Worm (Caenorhabditis elegans) whole organism, L3 larva: Measurements from ENCODE around the gene aipr-1.

Experiments
- ama-1 ChIP-seq: fragments of 150-350 bp; optimal IDR thresholded peaks from 2 replicates; lab custom pipeline; 2018
- ceh-16 ChIP-seq: sonication (generic microtip); optimal IDR thresholded peaks from 2 replicates; lab custom pipeline; 2017; ENCODE audit warnings: missing biosample characterization, missing genetic modification characterization
- ceh-82 ChIP-seq: fragments of 150-350 bp; optimal IDR thresholded peaks from 2 replicates; lab custom pipeline; 2014; ENCODE audit warnings: missing biosample characterization, missing genetic modification characterization
- daf-12 ChIP-seq: fragments of 150-350 bp; optimal IDR thresholded peaks from 2 replicates; lab custom pipeline; 2014; ENCODE audit warnings: missing biosample characterization, missing genetic modification reagents, missing genetic modification characterization
- elt-3 ChIP-seq, 3 experiments: fragments of 150-350 bp in 1 of 3; sonication (generic microtip) in 2 of 3; optimal IDR thresholded peaks; 2 replicates in 2 of 3; 4 replicates in 1 of 3; lab custom pipeline; 2014 to 2017; ENCODE audit warnings: missing biosample characterization in 3 of 3, missing genetic modification characterization in 3 of 3
- fos-1 ChIP-seq: fragments of 150-350 bp; optimal IDR thresholded peaks from 2 replicates; lab custom pipeline; 2014; ENCODE audit warnings: missing biosample characterization, missing genetic modification characterization
- jun-1 ChIP-seq: fragments of 150-350 bp; optimal IDR thresholded peaks from 2 replicates; lab custom pipeline; 2014; ENCODE audit warnings: missing biosample characterization, missing genetic modification reagents, missing genetic modification characterization
- nfya-1 ChIP-seq: sonication (generic microtip); optimal IDR thresholded peaks from 2 replicates; lab custom pipeline; 2017; ENCODE audit warnings: missing genetic modification characterization, mild to moderate bottlenecking, missing compliant biosample characterization, antibody characterized with exemption, moderate library complexity; ENCODE audit not compliant: insufficient read depth
- nhr-11 ChIP-seq: fragments of 150-350 bp; optimal IDR thresholded peaks from 2 replicates; lab custom pipeline; 2014; ENCODE audit warnings: missing biosample characterization, missing genetic modification characterization
- nhr-237 ChIP-seq: fragments of 150-350 bp; optimal IDR thresholded peaks from 2 replicates; lab custom pipeline; 2014; ENCODE audit warnings: missing biosample characterization, missing genetic modification characterization
- skn-1 ChIP-seq: fragments of 150-350 bp; optimal IDR thresholded peaks from 2 replicates; lab custom pipeline; 2014; ENCODE audit warnings: missing biosample characterization, missing genetic modification characterization
- snpc-4 ChIP-seq: fragments of 150-350 bp; optimal IDR thresholded peaks from 2 replicates; lab custom pipeline; 2014; ENCODE audit warnings: missing biosample characterization, missing genetic modification characterization
- zag-1 ChIP-seq: fragments of 150-350 bp; optimal IDR thresholded peaks from 2 replicates; lab custom pipeline; 2014; ENCODE audit warnings: missing biosample characterization, missing genetic modification characterization

DNA sequence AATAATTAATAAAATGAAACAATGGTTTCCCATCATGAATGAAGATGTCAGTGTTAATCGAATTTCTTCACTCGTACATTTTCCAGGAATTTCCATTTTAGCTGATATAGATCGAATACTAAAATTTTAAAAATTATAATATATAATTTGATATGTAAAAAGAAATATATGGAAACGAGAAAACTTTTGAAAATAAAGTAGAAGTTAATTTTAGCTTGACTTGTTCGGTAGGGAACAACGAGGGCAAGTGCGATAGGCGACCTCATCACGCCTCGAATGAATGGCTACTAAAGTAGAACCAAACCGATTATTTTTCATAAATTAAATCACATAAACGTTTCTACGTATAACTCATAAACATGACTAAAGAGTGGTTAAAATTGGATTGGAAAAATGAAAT lies 15.7 kb downstream of the aipr-1 start, which contains the start of gene sra-31:
- TF ChIP-seq ceh-82, result no peak
- TF ChIP-seq daf-12, result no peak
- TF ChIP-seq skn-1, result no peak
- TF ChIP-seq snpc-4 (tag; lab: Kevin White, UChicago), result no peak
- TF ChIP-seq nhr-237, result no peak
- no peak for TF ChIP-seq elt-3 (tag; optimal IDR thresholded peaks at IDR 0.05; lab: Kevin White, UChicago)
- no peak for TF ChIP-seq fos-1 (tag; lab: Kevin White, UChicago)
- no peak for TF ChIP-seq jun-1 (tag; lab: Kevin White, UChicago)
- TF ChIP-seq ama-1, result no peak
- no peak for TF ChIP-seq nhr-11 (tag; lab: Kevin White, UChicago)
- TF ChIP-seq ceh-16 (tag; lab: Kevin White, UChicago), result no peak
- TF ChIP-seq zag-1, result no peak
- no peak for TF ChIP-seq nfya-1 (tag; lab: Kevin White, UChicago)
